Fruit fly (Drosophila melanogaster) whole organism, embryonic: ENCODE measurements around the gene Ir68b.

Experiments used
- Ada2b ChIP-seq: fragments of 200-800 bp; sonication (Bioruptor generic); IDR thresholded peaks from 2 replicates; pipeline ENCODE4 v1.3.6; 2022; ENCODE audit warnings: missing biosample characterization, missing genetic modification characterization
- Asciz ChIP-seq: fragments of 200-800 bp; sonication (Bioruptor generic); optimal IDR thresholded peaks from 2 replicates; lab custom pipeline; 2017; ENCODE audit warnings: missing biosample characterization, mild to moderate bottlenecking, missing genetic modification characterization, missing genetic modification reagents
- Atf-2 ChIP-seq: fragments of 200-800 bp; sonication (Bioruptor generic); optimal IDR thresholded peaks from 2 replicates; lab custom pipeline; 2016; ENCODE audit warnings: missing biosample characterization, missing genetic modification characterization
- CG12071 ChIP-seq: fragments of 200-800 bp; sonication (Bioruptor generic); optimal IDR thresholded peaks from 3 replicates; lab custom pipeline; 2018; ENCODE audit warnings: missing biosample characterization, mild to moderate bottlenecking, missing genetic modification characterization
- CG12155 ChIP-seq: fragments of 200-800 bp; sonication (Bioruptor generic); optimal IDR thresholded peaks from 3 replicates; lab custom pipeline; 2016; ENCODE audit warnings: missing biosample characterization, missing genetic modification characterization
- CG12236 ChIP-seq: fragments of 200-800 bp; sonication (Bioruptor generic); optimal IDR thresholded peaks from 2 replicates; lab custom pipeline; 2016; ENCODE audit warnings: missing biosample characterization, missing genetic modification characterization
- CG17361 ChIP-seq: fragments of 200-800 bp; sonication (Bioruptor generic); IDR thresholded peaks from 3 replicates; pipeline ENCODE4 v1.3.6; 2022; ENCODE audit warnings: missing biosample characterization, missing genetic modification characterization
- CG2120 ChIP-seq: fragments of 200-800 bp; sonication (Bioruptor generic); optimal IDR thresholded peaks from 3 replicates; lab custom pipeline; 2016; ENCODE audit warnings: missing biosample characterization, missing genetic modification characterization
- CG2712 ChIP-seq: fragments of 200-800 bp; optimal IDR thresholded peaks from 3 replicates; lab custom pipeline; 2019; ENCODE audit warnings: missing biosample characterization, mild to moderate bottlenecking, missing genetic modification characterization, moderate library complexity
- CG33213 ChIP-seq: fragments of 200-800 bp; sonication (Bioruptor generic); optimal IDR thresholded peaks from 3 replicates; lab custom pipeline; 2016; ENCODE audit warnings: missing biosample characterization, missing genetic modification characterization
- CG34422 ChIP-seq: fragments of 200-800 bp; sonication (Bioruptor generic); IDR thresholded peaks from 3 replicates; pipeline ENCODE4 v1.3.6; 2022; ENCODE audit warnings: missing biosample characterization, missing genetic modification characterization
- CG4328 ChIP-seq: fragments of 200-800 bp; sonication (Bioruptor generic); optimal IDR thresholded peaks from 3 replicates; lab custom pipeline; 2017; ENCODE audit warnings: missing biosample characterization, missing genetic modification reagents, missing genetic modification characterization
- CG4730 ChIP-seq: fragments of 200-800 bp; sonication (Bioruptor generic); IDR thresholded peaks from 2 replicates; pipeline ENCODE4 v1.3.6; 2022; ENCODE audit warnings: missing biosample characterization, missing genetic modification characterization
- CG5953 ChIP-seq: fragments of 200-800 bp; sonication (Bioruptor generic); IDR thresholded peaks from 2 replicates; pipeline ENCODE4 v1.3.6; 2022; ENCODE audit warnings: missing biosample characterization, missing genetic modification characterization
- CG6765 ChIP-seq: fragments of 200-800 bp; sonication (Bioruptor generic); optimal IDR thresholded peaks from 3 replicates; lab custom pipeline; 2017; ENCODE audit warnings: missing biosample characterization, mild to moderate bottlenecking, missing genetic modification characterization
- CG7745 ChIP-seq: fragments of 200-800 bp; sonication (Bioruptor generic); optimal IDR thresholded peaks from 2 replicates; lab custom pipeline; 2018; ENCODE audit warnings: missing biosample characterization, mild to moderate bottlenecking, missing genetic modification characterization, moderate library complexity
- CG8765 ChIP-seq: fragments of 200-800 bp; sonication (Bioruptor generic); IDR thresholded peaks from 2 replicates; pipeline ENCODE4 v1.3.6; 2022; ENCODE audit warnings: missing biosample characterization, missing genetic modification characterization
- CG9437 ChIP-seq: fragments of 200-800 bp; sonication (Bioruptor generic); optimal IDR thresholded peaks from 2 replicates; lab custom pipeline; 2018; ENCODE audit warnings: missing biosample characterization, mild to moderate bottlenecking, missing genetic modification characterization
- CG9609 ChIP-seq: fragments of 200-800 bp; sonication (Bioruptor generic); optimal IDR thresholded peaks from 3 replicates; lab custom pipeline; 2016; ENCODE audit warnings: missing biosample characterization, missing genetic modification characterization
- CG9797 ChIP-seq: fragments of 200-800 bp; sonication (Bioruptor generic); optimal IDR thresholded peaks from 3 replicates; lab custom pipeline; 2018; ENCODE audit warnings: missing biosample characterization, mild to moderate bottlenecking, missing genetic modification characterization
- CTCF ChIP-seq: fragments of 200-800 bp; sonication (Bioruptor generic); optimal IDR thresholded peaks from 2 replicates; lab custom pipeline; 2017; ENCODE audit warnings: missing biosample characterization, mild to moderate bottlenecking, missing genetic modification characterization, moderate library complexity
- Camta ChIP-seq: fragments of 200-800 bp; sonication (Bioruptor generic); optimal IDR thresholded peaks from 2 replicates; lab custom pipeline; 2016; ENCODE audit warnings: missing biosample characterization, missing genetic modification characterization
- CkIIα-i1 ChIP-seq: fragments of 200-800 bp; sonication (Bioruptor generic); IDR thresholded peaks from 2 replicates; pipeline ENCODE4 v1.3.6; 2022; ENCODE audit warnings: missing biosample characterization, missing genetic modification characterization
- Dad ChIP-seq: fragments of 200-800 bp; sonication (Bioruptor generic); optimal IDR thresholded peaks from 3 replicates; lab custom pipeline; 2016; ENCODE audit warnings: missing biosample characterization, missing genetic modification characterization
- ERR ChIP-seq: fragments of 200-800 bp; sonication (Bioruptor generic); optimal IDR thresholded peaks from 2 replicates; lab custom pipeline; 2016; ENCODE audit warnings: missing biosample characterization, missing genetic modification characterization
- Ets97D ChIP-seq: fragments of 200-800 bp; sonication (Bioruptor generic); optimal IDR thresholded peaks from 3 replicates; lab custom pipeline; 2016; ENCODE audit warnings: missing biosample characterization, missing genetic modification characterization
- Gsc ChIP-seq: fragments of 200-800 bp; sonication (Bioruptor generic); IDR thresholded peaks from 2 replicates; pipeline ENCODE4 v1.3.6; 2022; ENCODE audit warnings: missing biosample characterization, missing genetic modification characterization
- HLH3B ChIP-seq: fragments of 200-800 bp; sonication (Bioruptor generic); IDR thresholded peaks from 2 replicates; pipeline ENCODE4 v1.3.6; 2022; ENCODE audit warnings: missing biosample characterization, missing genetic modification characterization
- HLH54F ChIP-seq: fragments of 200-800 bp; sonication (Bioruptor generic); optimal IDR thresholded peaks from 3 replicates; lab custom pipeline; 2016; ENCODE audit warnings: missing biosample characterization, missing genetic modification characterization
- Hr3 ChIP-seq: fragments of 200-800 bp; sonication (Bioruptor generic); optimal IDR thresholded peaks from 3 replicates; lab custom pipeline; 2016; ENCODE audit warnings: missing biosample characterization, missing genetic modification characterization
- Six4 ChIP-seq: fragments of 200-800 bp; sonication (Bioruptor generic); optimal IDR thresholded peaks from 2 replicates; lab custom pipeline; 2016; ENCODE audit warnings: missing biosample characterization, missing genetic modification characterization
- Sox102F ChIP-seq: fragments of 200-800 bp; sonication (Bioruptor generic); optimal IDR thresholded peaks from 2 replicates; lab custom pipeline; 2018; ENCODE audit warnings: missing biosample characterization, mild to moderate bottlenecking, missing genetic modification characterization, moderate library complexity
- Spps ChIP-seq: fragments of 200-800 bp; sonication (Bioruptor generic); optimal IDR thresholded peaks from 2 replicates; lab custom pipeline; 2018; ENCODE audit warnings: missing biosample characterization, mild to moderate bottlenecking, missing genetic modification characterization
- TFAM ChIP-seq: fragments of 200-800 bp; sonication (Bioruptor generic); optimal IDR thresholded peaks from 2 replicates; lab custom pipeline; 2017; ENCODE audit warnings: missing biosample characterization, missing genetic modification characterization, inconsistent platforms
- Usf ChIP-seq: fragments of 200-800 bp; sonication (Bioruptor generic); optimal IDR thresholded peaks from 2 replicates; lab custom pipeline; 2017; ENCODE audit warnings: missing genotype, missing biosample characterization, missing genetic modification characterization
- ap ChIP-seq: fragments of 200-800 bp; sonication (Bioruptor generic); IDR thresholded peaks from 2 replicates; pipeline ENCODE4 v1.3.6; 2022; ENCODE audit warnings: missing biosample characterization, missing genetic modification characterization
- az2 ChIP-seq: fragments of 200-800 bp; sonication (Bioruptor generic); optimal IDR thresholded peaks from 3 replicates; lab custom pipeline; 2016; ENCODE audit warnings: missing biosample characterization, missing genetic modification characterization
- cwo ChIP-seq: fragments of 200-800 bp; sonication (Bioruptor generic); optimal IDR thresholded peaks from 3 replicates; lab custom pipeline; 2017; ENCODE audit warnings: missing biosample characterization, missing genetic modification characterization, mild to moderate bottlenecking, moderate library complexity, missing genetic modification reagents
- ewg ChIP-seq: fragments of 200-800 bp; sonication (Bioruptor generic); optimal IDR thresholded peaks from 3 replicates; lab custom pipeline; 2017; ENCODE audit warnings: mild to moderate bottlenecking, missing biosample characterization, missing genetic modification reagents, missing genetic modification characterization
- jing ChIP-seq: fragments of 200-800 bp; sonication (Bioruptor generic); optimal IDR thresholded peaks from 2 replicates; lab custom pipeline; 2018; ENCODE audit warnings: missing biosample characterization, mild to moderate bottlenecking, missing genetic modification characterization
- kah ChIP-seq: fragments of 200-800 bp; sonication (Bioruptor generic); optimal IDR thresholded peaks from 2 replicates; lab custom pipeline; 2018; ENCODE audit warnings: missing biosample characterization, mild to moderate bottlenecking, missing genetic modification characterization
- lmd ChIP-seq: fragments of 200-800 bp; sonication (Bioruptor generic); IDR thresholded peaks from 2 replicates; pipeline ENCODE4 v1.3.6; 2022; ENCODE audit warnings: missing biosample characterization, missing genetic modification characterization
- nerfin-2 ChIP-seq: fragments of 200-800 bp; sonication (Bioruptor generic); IDR thresholded peaks from 2 replicates; pipeline ENCODE4 v1.3.6; 2022; ENCODE audit warnings: missing biosample characterization, missing genetic modification characterization; ENCODE audit not compliant: partially characterized antibody
- ranshi ChIP-seq: fragments of 200-800 bp; sonication (Bioruptor generic); IDR thresholded peaks from 2 replicates; pipeline ENCODE4 v1.3.6; 2022; ENCODE audit warnings: missing biosample characterization, missing genetic modification characterization
- sc ChIP-seq, 3 experiments: fragments of >200 bp in 2 of 3; fragments of 200-800 bp in 1 of 3; sonication (Bioruptor generic) in 1 of 3; optimal IDR thresholded peaks; 2 replicates in 2 of 3; 3 replicates in 1 of 3; lab custom pipeline; 2017; ENCODE audit warnings: mild to moderate bottlenecking in 1 of 3, missing biosample characterization in 1 of 3, missing genetic modification characterization in 1 of 3, missing genetic modification reagents in 1 of 3
- sd ChIP-seq: fragments of 200-800 bp; sonication (Bioruptor generic); optimal IDR thresholded peaks from 3 replicates; lab custom pipeline; 2018; ENCODE audit warnings: missing biosample characterization, mild to moderate bottlenecking, missing genetic modification characterization, moderate library complexity
- slbo ChIP-seq: fragments of 200-800 bp; sonication (Bioruptor generic); IDR thresholded peaks from 2 replicates; pipeline ENCODE4 v1.3.6; 2022; ENCODE audit warnings: missing biosample characterization, missing genetic modification characterization
- unpg ChIP-seq: fragments of 200-800 bp; sonication (Bioruptor generic); optimal IDR thresholded peaks from 3 replicates; lab custom pipeline; 2018; ENCODE audit warnings: missing biosample characterization, mild to moderate bottlenecking, missing genetic modification characterization, moderate library complexity
- wek ChIP-seq: fragments of 200-800 bp; sonication (Bioruptor generic); optimal IDR thresholded peaks from 3 replicates; lab custom pipeline; 2018; ENCODE audit warnings: missing biosample characterization, mild to moderate bottlenecking, missing genetic modification characterization, moderate library complexity
- zen ChIP-seq: fragments of 200-800 bp; sonication (Bioruptor generic); optimal IDR thresholded peaks from 3 replicates; lab custom pipeline; 2018; ENCODE audit warnings: missing biosample characterization, mild to moderate bottlenecking, missing genetic modification characterization, moderate library complexity
- zf30C ChIP-seq: fragments of 200-800 bp; sonication (Bioruptor generic); optimal IDR thresholded peaks from 3 replicates; lab custom pipeline; 2018; ENCODE audit warnings: missing biosample characterization, mild to moderate bottlenecking, missing genetic modification characterization

Gene Ir68b

DNA sequence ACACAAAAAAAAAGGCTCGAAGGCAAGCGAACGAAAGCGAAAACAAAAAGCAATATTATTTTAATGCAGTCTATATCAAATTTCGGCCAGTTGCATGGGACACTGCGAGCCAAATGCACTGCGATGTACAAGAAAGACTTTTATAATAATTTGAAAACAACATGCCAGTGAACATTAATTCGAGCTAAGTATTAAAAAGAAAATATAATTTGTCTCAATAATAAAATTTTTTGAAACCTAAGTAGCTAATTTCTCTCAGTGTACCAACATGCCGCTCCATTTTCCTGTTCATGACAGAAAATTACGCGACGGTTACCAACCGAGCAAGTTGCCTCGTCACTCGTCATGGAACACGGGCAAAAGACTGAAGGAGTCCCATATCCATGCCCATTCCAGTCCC lies 49.8 kb downstream of the Ir68b start (continued):
- TF ChIP-seq Asciz (GFP tag; lab: Kevin White, UChicago) (peak; percentile 41), cwo (peak; percentile 31), wek (GFP tag; lab: Kevin White, UChicago) (no peak), CG6765 (GFP tag; lab: Kevin White, UChicago) (no peak), nerfin-2 (GFP tag; lab: Robert Waterston, UW) (no peak), ERR (GFP tag; lab: Kevin White, UChicago) (no peak), zf30C (peak; percentile 92), kah (GFP tag; lab: Kevin White, UChicago) (no peak), Gsc (GFP tag; lab: Robert Waterston, UW) (no peak), CG34422 (GFP tag; lab: Robert Waterston, UW) (peak; percentile 47; the same call in 1 of the 3 replicates), TFAM (peak; percentile 5), Ets97D (GFP tag; lab: Kevin White, UChicago) (no peak), CG4328 (GFP tag; lab: Kevin White, UChicago) (no peak), Sox102F (GFP tag; lab: Kevin White, UChicago) (peak; percentile 72), Camta (peak; percentile 54), HLH3B (GFP tag; lab: Robert Waterston, UW) (peak; percentile 61), sc (optimal IDR thresholded peaks at IDR 0.05; lab: Kevin White, UChicago) (no peak), sc (GFP tag; optimal IDR thresholded peaks at IDR 0.05; lab: Kevin White, UChicago) (peak; percentile 54), CG2120 (GFP tag; lab: Kevin White, UChicago) (peak; percentile 28), CG12155 (peak; percentile 40), HLH54F (GFP tag; lab: Kevin White, UChicago) (peak; percentile 10), unpg (GFP tag; lab: Kevin White, UChicago) (peak; percentile 52), Six4 (GFP tag; lab: Kevin White, UChicago) (peak; percentile 52), zen (tag; lab: Kevin White, UChicago) (peak; percentile 76), ranshi (peak; percentile 61; the same call in 1 of the 2 replicates), CG9437 (peak; percentile 34), CG17361 (GFP tag; lab: Robert Waterston, UW) (peak; percentile 80), slbo (GFP tag; lab: Robert Waterston, UW) (peak; percentile 44; the same call in 1 of the 2 replicates), CG4730 (GFP tag; lab: Robert Waterston, UW) (0 out of 2 replicates have a peak, but pooled peaks have one; percentile 20), jing (GFP tag; lab: Kevin White, UChicago) (peak; percentile 28), Usf (GFP tag; lab: Kevin White, UChicago) (peak; percentile 30), CG12236 (GFP tag; lab: Kevin White, UChicago) (peak; percentile 9), CG9797 (GFP tag; lab: Kevin White, UChicago) (no peak), CG5953 (GFP tag; lab: Robert Waterston, UW) (peak; percentile 60; the same call in 1 of the 2 replicates), CkIIα-i1 (GFP tag; lab: Robert Waterston, UW) (no peak), ap (GFP tag; lab: Robert Waterston, UW) (peak; percentile 36; the same call in 1 of the 2 replicates), Ada2b (peak; percentile 48; the same call in 1 of the 2 replicates), CTCF (no peak), Hr3 (GFP tag; lab: Kevin White, UChicago) (peak; percentile 61), CG9609 (GFP tag; lab: Kevin White, UChicago) (peak; percentile 15), Atf-2 (GFP tag; lab: Kevin White, UChicago) (peak; percentile 57), CG33213 (GFP tag; lab: Kevin White, UChicago) (no peak), lmd (GFP tag; lab: Robert Waterston, UW) (peak; percentile 55), Dad (GFP tag; lab: Kevin White, UChicago) (peak; percentile 1), ewg (GFP tag; lab: Kevin White, UChicago) (peak; percentile 30), CG8765 (GFP tag; lab: Robert Waterston, UW) (peak; percentile 74), CG2712 (tag; lab: Kevin White, UChicago) (peak; percentile 77), CG7745 (tag; lab: Kevin White, UChicago) (no peak), az2 (GFP tag; lab: Kevin White, UChicago) (peak; percentile 70), Spps (peak; percentile 3), sd (tag; lab: Kevin White, UChicago) (no peak), CG12071 (no peak)
